Fruit fly (Drosophila melanogaster): Measurements from ENCODE around the gene P5cr.
A peak's percentile ranks its signal among the peaks of the same experiment; 100 is the strongest.

Gene P5cr

DNA sequence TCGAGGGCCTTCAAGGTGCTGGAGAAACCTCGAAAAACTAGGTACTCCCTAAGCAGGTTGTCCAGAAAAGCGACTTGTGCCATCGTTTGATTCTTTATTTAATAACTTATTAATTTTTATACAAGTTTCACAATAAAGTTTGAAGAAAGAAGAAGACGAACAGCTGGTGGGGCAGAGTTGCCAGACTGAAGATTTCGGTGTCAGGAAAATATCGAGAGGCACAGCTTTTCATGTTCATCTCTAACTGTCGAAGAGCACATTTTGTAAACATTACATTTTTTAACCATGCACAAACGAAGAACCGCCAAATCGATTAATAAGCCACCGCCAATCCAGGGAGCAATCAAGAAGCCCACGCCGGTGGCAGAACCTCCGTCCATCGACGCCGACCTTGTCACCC lies 4.9 kb upstream of the P5cr start, which contains the start of the genes CG6005 and CG14286 (continued):
- TF ChIP-seq B-H1 (GFP tag; IDR thresholded peaks at IDR 0.05) (peak; percentile 36; the same call in 1 of the 3 replicates), Neu2 (GFP tag; optimal IDR thresholded peaks at IDR 0.05; ENCODE audit: borderline replicate concordance) (no peak), HLH4C (GFP tag; IDR thresholded peaks at IDR 0.05; ENCODE audit: partially characterized antibody) (peak; percentile 75), HmgD (GFP tag; optimal IDR thresholded peaks at IDR 0.05) (no peak), Vsx1 (GFP tag; optimal IDR thresholded peaks at IDR 0.05) (no peak), tx (GFP tag; optimal IDR thresholded peaks at IDR 0.05) (peak; percentile 30), Dp (GFP tag; optimal IDR thresholded peaks at IDR 0.05) (peak; percentile 59), CG17385 (GFP tag; optimal IDR thresholded peaks at IDR 0.05) (peak; percentile 98), en (GFP tag; optimal IDR thresholded peaks at IDR 0.05) (no peak), CG11247 (GFP tag; IDR thresholded peaks at IDR 0.05) (peak; percentile 62; the same call in 1 of the 2 replicates), CG2678 (tag; optimal IDR thresholded peaks at IDR 0.05) (peak; percentile 36), bcd (GFP tag; optimal IDR thresholded peaks at IDR 0.05) (no peak), CkIIα-i1 (GFP tag; IDR thresholded peaks at IDR 0.05) (no peak), ftz-f1 (GFP tag; optimal IDR thresholded peaks at IDR 0.05) (peak; percentile 82), YL-1 (GFP tag; optimal IDR thresholded peaks at IDR 0.05) (peak; percentile 80), Mad (GFP tag; optimal IDR thresholded peaks at IDR 0.05) (peak; percentile 69), Six4 (GFP tag; optimal IDR thresholded peaks at IDR 0.05) (no peak), CG30431 (GFP tag; optimal IDR thresholded peaks at IDR 0.05) (no peak), CG7987 (GFP tag; optimal IDR thresholded peaks at IDR 0.05) (no peak), HLHmδ (GFP tag; optimal IDR thresholded peaks at IDR 0.05) (no peak), sc (optimal IDR thresholded peaks at IDR 0.05) (no peak), sc (GFP tag; optimal IDR thresholded peaks at IDR 0.05) (no peak), phol (tag; optimal IDR thresholded peaks at IDR 0.05) (no peak), ab (GFP tag; optimal IDR thresholded peaks at IDR 0.05) (no peak), cg (GFP tag; optimal IDR thresholded peaks at IDR 0.05) (no peak), CG10209 (GFP tag; optimal IDR thresholded peaks at IDR 0.05) (peak; percentile 1), stc (GFP tag; IDR thresholded peaks at IDR 0.05) (0 out of 2 replicates have a peak, but pooled peaks have one; percentile 32), NC2α (GFP tag; optimal IDR thresholded peaks at IDR 0.05) (no peak), CG11560 (tag; IDR thresholded peaks at IDR 0.05) (no peak), CG4360 (GFP tag; IDR thresholded peaks at IDR 0.05) (no peak), Eip74EF (GFP tag; optimal IDR thresholded peaks at IDR 0.05) (no peak), Kr (GFP tag; optimal IDR thresholded peaks at IDR 0.05) (no peak), CG6854 (GFP tag; optimal IDR thresholded peaks at IDR 0.05) (no peak), Lhr (GFP tag; optimal IDR thresholded peaks at IDR 0.05) (no peak), Camta (GFP tag; optimal IDR thresholded peaks at IDR 0.05) (peak; percentile 16), disco-r (GFP tag; optimal IDR thresholded peaks at IDR 0.05) (peak; percentile 31), fu2 (GFP tag; optimal IDR thresholded peaks at IDR 0.05) (peak; percentile 54), ara (GFP tag; IDR thresholded peaks at IDR 0.05) (0 out of 2 replicates have a peak, but pooled peaks have one; percentile 34), caup (GFP tag; optimal IDR thresholded peaks at IDR 0.05; ENCODE audit: severe bottlenecking) (peak; percentile 25), CG32772 (GFP tag; IDR thresholded peaks at IDR 0.05) (peak; percentile 51), CG13894 (tag; optimal IDR thresholded peaks at IDR 0.05) (no peak), CG10431 (GFP tag; optimal IDR thresholded peaks at IDR 0.05) (no peak), tna (GFP tag; IDR thresholded peaks at IDR 0.05; ENCODE audit: partially characterized antibody) (peak; percentile 65), CG18476 (GFP tag; optimal IDR thresholded peaks at IDR 0.05) (no peak), CG12104 (GFP tag; optimal IDR thresholded peaks at IDR 0.05) (no peak), jing (GFP tag; optimal IDR thresholded peaks at IDR 0.05) (no peak), CG4707 (GFP tag; optimal IDR thresholded peaks at IDR 0.05) (peak; percentile 4), Lpt (GFP tag; optimal IDR thresholded peaks at IDR 0.05) (no peak), CG31388 (GFP tag; optimal IDR thresholded peaks at IDR 0.05) (no peak), MTF-1 (GFP tag; optimal IDR thresholded peaks at IDR 0.05; ENCODE audit: borderline replicate concordance) (no peak), shn (GFP tag; optimal IDR thresholded peaks at IDR 0.05) (peak; percentile 43)
